Worm (Caenorhabditis elegans): ENCODE measurements around the gene T26E4.7.

DNA sequence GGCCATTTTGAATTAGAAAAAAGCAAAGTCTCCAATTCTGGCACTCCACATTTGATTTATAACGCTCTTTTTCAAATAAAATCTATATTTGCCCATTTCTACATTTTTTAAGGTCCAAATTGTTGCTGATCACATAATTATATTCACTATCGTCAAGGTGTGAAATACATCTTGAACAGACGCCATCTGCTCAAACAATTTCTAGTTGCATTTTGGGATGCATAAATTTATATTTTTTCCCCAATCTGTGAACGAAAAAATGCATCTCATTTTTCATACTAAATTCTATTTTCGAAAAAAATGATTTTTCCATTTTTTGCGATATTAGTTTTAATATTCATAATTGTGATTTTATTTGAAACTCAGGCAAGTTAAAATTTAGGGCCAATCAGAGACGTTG is at the start of gene T26E4.7:
- TF ChIP-seq unc-62 (GFP tag; optimal IDR thresholded peaks at IDR 0.05 in 1 of 2) = no peak
- no peak for TF ChIP-seq unc-62 (tag; optimal IDR thresholded peaks at IDR 0.05)
- TF ChIP-seq nhr-77 (tag; optimal IDR thresholded peaks at IDR 0.05) = no peak
- TF ChIP-seq lin-13 (GFP tag; optimal IDR thresholded peaks at IDR 0.05) = no peak
- no peak for TF ChIP-seq nhr-48 (tag; optimal IDR thresholded peaks at IDR 0.05)

All from whole organism, L4 larva.